Worm (Caenorhabditis elegans): Measurements from ENCODE around the gene R07B7.8.

- TF ChIP-seq ceh-43 (GFP tag; optimal IDR thresholded peaks at IDR 0.05) = no peak
- no peak for TF ChIP-seq lsy-2 (tag; optimal IDR thresholded peaks at IDR 0.05)
- no peak for TF ChIP-seq snpc-4 (tag; optimal IDR thresholded peaks at IDR 0.05)
- TF ChIP-seq nhr-12 (tag; optimal IDR thresholded peaks at IDR 0.05) = no peak
- no peak for TF ChIP-seq cnd-1 (tag; optimal IDR thresholded peaks at IDR 0.05)
- TF ChIP-seq ztf-11 (tag; optimal IDR thresholded peaks at IDR 0.05) = no peak
- TF ChIP-seq pha-4 (tag; optimal IDR thresholded peaks at IDR 0.05) = no peak
- TF ChIP-seq ceh-39 (tag; optimal IDR thresholded peaks at IDR 0.05) = no peak
- no peak for TF ChIP-seq blmp-1 (tag; optimal IDR thresholded peaks at IDR 0.05)
- no peak for TF ChIP-seq hlh-1 (tag; optimal IDR thresholded peaks at IDR 0.05)
- TF ChIP-seq ham-2 (GFP tag; optimal IDR thresholded peaks at IDR 0.05) = no peak
- no peak for TF ChIP-seq unc-62 (GFP tag; optimal IDR thresholded peaks at IDR 0.05)
- no peak for TF ChIP-seq tbx-8 (GFP tag; optimal IDR thresholded peaks at IDR 0.05)
These were observed 52.1 kb downstream of the R07B7.8 start, which contains the start of gene pkc-1 for ce11 chrV:12032060-12032459.
